Fruit fly (Drosophila melanogaster): ENCODE data around the gene Wnk.

Gene Wnk

DNA sequence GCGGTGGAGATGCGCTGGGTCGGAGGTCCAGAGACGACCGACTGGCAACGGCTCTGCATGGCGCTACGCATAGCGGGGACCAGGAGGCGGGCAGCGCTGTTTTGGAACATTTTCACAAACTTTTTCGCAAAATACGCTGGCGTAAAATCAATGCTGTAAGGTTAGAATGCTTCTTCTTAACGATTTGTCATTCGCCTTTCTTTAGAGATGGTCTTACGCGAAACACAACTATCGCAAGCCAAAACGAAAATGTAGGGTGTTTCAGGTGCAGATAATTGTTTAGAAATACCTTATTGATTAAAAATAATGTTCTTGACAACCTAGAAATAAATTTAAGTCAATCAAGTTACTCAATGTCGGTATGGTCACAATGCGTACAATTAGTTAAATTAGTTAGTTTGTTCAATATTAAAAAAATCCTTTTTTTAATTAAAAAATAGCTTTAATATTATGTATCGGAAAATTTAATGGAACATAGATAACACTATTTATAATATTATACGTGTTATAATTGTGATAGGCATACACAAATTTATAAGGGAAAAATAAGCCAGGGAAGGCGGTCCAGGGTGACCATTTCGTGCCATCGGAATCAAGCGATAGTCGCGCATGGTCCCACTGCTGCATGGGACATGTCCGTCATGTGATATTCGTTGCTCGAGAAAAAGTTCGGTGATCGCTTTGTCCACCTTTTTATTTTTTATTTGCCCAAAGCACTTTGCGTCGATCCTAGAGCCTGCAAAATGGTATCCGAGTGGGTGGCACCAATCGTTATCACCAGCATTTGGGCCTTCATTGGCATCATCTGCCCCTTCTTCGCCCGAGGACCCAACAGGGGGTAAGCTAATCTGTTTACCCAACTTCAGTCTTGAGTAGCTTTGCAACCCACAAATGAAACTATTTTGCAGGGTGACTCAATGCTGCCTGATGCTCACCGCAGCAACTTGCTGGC lies 15.2 kb downstream of the Wnk start, which contains the start of the genes COX8 and VhaM9.7-b (continued):
- peak; percentile 45 for TF ChIP-seq CG3281 (GFP tag; optimal IDR thresholded peaks at IDR 0.05)
- TF ChIP-seq aop (GFP tag; IDR thresholded peaks at IDR 0.05): peak; percentile 11; the same call in 1 of the 2 replicates
- TF ChIP-seq CG18011 (GFP tag; optimal IDR thresholded peaks at IDR 0.05): peak; percentile 76
- TF ChIP-seq Ravus (GFP tag; IDR thresholded peaks at IDR 0.05): peak; percentile 1; the same call in 1 of the 2 replicates
- TF ChIP-seq tx (GFP tag; optimal IDR thresholded peaks at IDR 0.05): peak; percentile 25
- TF ChIP-seq CG3995 (GFP tag; optimal IDR thresholded peaks at IDR 0.05): peak; percentile 55
- TF ChIP-seq Hsf (GFP tag; optimal IDR thresholded peaks at IDR 0.05): peak; percentile 77
- TF ChIP-seq Atf6 (GFP tag; IDR thresholded peaks at IDR 0.05): peak; percentile 48; the same call in 1 of the 2 replicates
- peak; percentile 18 for TF ChIP-seq psq (GFP tag; optimal IDR thresholded peaks at IDR 0.05)
- peak; percentile 10; the same call in 1 of the 2 replicates for TF ChIP-seq Xrp1 (GFP tag; IDR thresholded peaks at IDR 0.05)
- TF ChIP-seq CG6254 (GFP tag; optimal IDR thresholded peaks at IDR 0.05): peak; percentile 99
- TF ChIP-seq CG15073 (GFP tag; optimal IDR thresholded peaks at IDR 0.05): no peak
- TF ChIP-seq Nf-YB (GFP tag; optimal IDR thresholded peaks at IDR 0.05): no peak
- peak; percentile 63 for TF ChIP-seq HmgZ (tag; optimal IDR thresholded peaks at IDR 0.05)
- peak; percentile 65 for TF ChIP-seq CG12155 (GFP tag; optimal IDR thresholded peaks at IDR 0.05)
- peak; percentile 76 for TF ChIP-seq MBD-R2 (GFP tag; IDR thresholded peaks at IDR 0.05)
- TF ChIP-seq emc (GFP tag; optimal IDR thresholded peaks at IDR 0.05): peak; percentile 12
- peak; percentile 24 for TF ChIP-seq NC2β (GFP tag; optimal IDR thresholded peaks at IDR 0.05)
- TF ChIP-seq CG16813 (GFP tag; IDR thresholded peaks at IDR 0.05; ENCODE audit: partially characterized antibody): peak; percentile 80
- TF ChIP-seq CG1647 (GFP tag; optimal IDR thresholded peaks at IDR 0.05): peak; percentile 25
- TF ChIP-seq zfh2 (GFP tag; optimal IDR thresholded peaks at IDR 0.05): peak; percentile 78
- no peak for TF ChIP-seq CG30431 (GFP tag; optimal IDR thresholded peaks at IDR 0.05)
- TF ChIP-seq dmrt11E (tag; optimal IDR thresholded peaks at IDR 0.05): peak; percentile 58
- no peak for TF ChIP-seq p53 (GFP tag; optimal IDR thresholded peaks at IDR 0.05)
- TF ChIP-seq ewg (GFP tag; optimal IDR thresholded peaks at IDR 0.05): no peak
- peak; percentile 70 for TF ChIP-seq HLH3B (GFP tag; IDR thresholded peaks at IDR 0.05)
- TF ChIP-seq cas (GFP tag; IDR thresholded peaks at IDR 0.05): no peak
- no peak for TF ChIP-seq cato (GFP tag; optimal IDR thresholded peaks at IDR 0.05; ENCODE audit: borderline replicate concordance)
- 0 out of 2 replicates have a peak, but pooled peaks have one; percentile 30 for TF ChIP-seq E2f2 (GFP tag; IDR thresholded peaks at IDR 0.05)
- peak; percentile 66 for TF ChIP-seq CG34422 (GFP tag; IDR thresholded peaks at IDR 0.05)
- peak; percentile 55 for TF ChIP-seq chn (GFP tag; optimal IDR thresholded peaks at IDR 0.05)
- peak; percentile 40 for TF ChIP-seq CG17829 (tag; optimal IDR thresholded peaks at IDR 0.05)
- TF ChIP-seq CG8478 (optimal IDR thresholded peaks at IDR 0.05): no peak
- peak; percentile 60 for TF ChIP-seq CG13287 (GFP tag; IDR thresholded peaks at IDR 0.05; ENCODE audit: partially characterized antibody)
- TF ChIP-seq CG4820 (GFP tag; optimal IDR thresholded peaks at IDR 0.05): peak; percentile 68
- peak; percentile 72 for TF ChIP-seq HLH54F (GFP tag; optimal IDR thresholded peaks at IDR 0.05)
- TF ChIP-seq CG12942 (GFP tag; optimal IDR thresholded peaks at IDR 0.05): peak; percentile 34
- TF ChIP-seq btn (GFP tag; optimal IDR thresholded peaks at IDR 0.05): no peak
- peak; percentile 12 for TF ChIP-seq dm (GFP tag; optimal IDR thresholded peaks at IDR 0.05)
- TF ChIP-seq CG7786 (GFP tag; optimal IDR thresholded peaks at IDR 0.05): peak; percentile 30
- TF ChIP-seq pan (optimal IDR thresholded peaks at IDR 0.05): no peak
- peak in 1 of 2 experiments; percentile 37 for TF ChIP-seq pan (GFP tag; optimal IDR thresholded peaks at IDR 0.05 in 1 of 2, IDR thresholded peaks at IDR 0.05 in 1 of 2)
- TF ChIP-seq CG6765 (GFP tag; optimal IDR thresholded peaks at IDR 0.05): no peak
- TF ChIP-seq CG30403 (GFP tag; optimal IDR thresholded peaks at IDR 0.05): peak; percentile 81
- peak; percentile 48; the same call in 1 of the 2 replicates for TF ChIP-seq ato (GFP tag; IDR thresholded peaks at IDR 0.05; ENCODE audit: partially characterized antibody)
- TF ChIP-seq CG17385 (GFP tag; optimal IDR thresholded peaks at IDR 0.05): peak; percentile 97
- no peak for TF ChIP-seq gce (GFP tag; IDR thresholded peaks at IDR 0.05)
- TF ChIP-seq NFAT (GFP tag; IDR thresholded peaks at IDR 0.05): no peak; the same call in 1 of the 2 replicates
- TF ChIP-seq CG18764 (GFP tag; optimal IDR thresholded peaks at IDR 0.05): peak; percentile 62
